Worm (Caenorhabditis elegans) whole organism, L3 larva: ENCODE measurements around the gene viro-2.

Experiments used
- R02D3.7 ChIP-seq: fragments of 150-350 bp; optimal IDR thresholded peaks from 2 replicates; lab custom pipeline; 2014; ENCODE audit warnings: missing biosample characterization, missing genetic modification characterization
- ZK546.5 ChIP-seq: sonication (generic microtip); optimal IDR thresholded peaks from 2 replicates; lab custom pipeline; 2017; ENCODE audit warnings: missing biosample characterization, missing genetic modification characterization
- aly-2 ChIP-seq: fragments of 150-350 bp; optimal IDR thresholded peaks from 2 replicates; lab custom pipeline; 2014; ENCODE audit warnings: missing biosample characterization, missing genetic modification characterization
- ama-1 ChIP-seq: fragments of 150-350 bp; optimal IDR thresholded peaks from 2 replicates; lab custom pipeline; 2018
- ceh-16 ChIP-seq: sonication (generic microtip); optimal IDR thresholded peaks from 2 replicates; lab custom pipeline; 2017; ENCODE audit warnings: missing biosample characterization, missing genetic modification characterization
- ceh-28 ChIP-seq: fragments of 150-350 bp; optimal IDR thresholded peaks from 2 replicates; lab custom pipeline; 2014; ENCODE audit warnings: missing biosample characterization, missing genetic modification reagents, missing genetic modification characterization
- ceh-82 ChIP-seq: fragments of 150-350 bp; optimal IDR thresholded peaks from 2 replicates; lab custom pipeline; 2014; ENCODE audit warnings: missing biosample characterization, missing genetic modification characterization
- ceh-9 ChIP-seq: sonication (generic microtip); optimal IDR thresholded peaks from 2 replicates; lab custom pipeline; 2018; ENCODE audit warnings: missing biosample characterization, missing genetic modification characterization
- daf-12 ChIP-seq: fragments of 150-350 bp; optimal IDR thresholded peaks from 2 replicates; lab custom pipeline; 2014; ENCODE audit warnings: missing biosample characterization, missing genetic modification reagents, missing genetic modification characterization
- egl-27 ChIP-seq: sonication (generic microtip); optimal IDR thresholded peaks from 4 replicates; lab custom pipeline; 2017; ENCODE audit warnings: missing biosample characterization, missing genetic modification reagents, missing genetic modification characterization
- egl-5 ChIP-seq: fragments of 150-350 bp; optimal IDR thresholded peaks from 2 replicates; lab custom pipeline; 2017; ENCODE audit warnings: missing biosample characterization, missing genetic modification reagents, missing genetic modification characterization, inconsistent platforms
- elt-1 ChIP-seq: fragments of 150-350 bp; optimal IDR thresholded peaks from 2 replicates; lab custom pipeline; 2014; ENCODE audit warnings: missing biosample characterization, missing genetic modification characterization
- elt-2 ChIP-seq: sonication (generic microtip); optimal IDR thresholded peaks from 2 replicates; lab custom pipeline; 2016; ENCODE audit warnings: missing genetic modification reagents, mild to moderate bottlenecking, missing genetic modification characterization, missing compliant biosample characterization
- elt-3 ChIP-seq, 3 experiments: fragments of 150-350 bp in 1 of 3; sonication (generic microtip) in 2 of 3; optimal IDR thresholded peaks; 2 replicates in 2 of 3; 4 replicates in 1 of 3; lab custom pipeline; 2014 to 2017; ENCODE audit warnings: missing biosample characterization in 3 of 3, missing genetic modification characterization in 3 of 3
- eor-1 ChIP-seq, 2 experiments: fragments of 150-350 bp; optimal IDR thresholded peaks; 2 replicates each; lab custom pipeline; 2014 to 2018; ENCODE audit warnings: missing biosample characterization in 2 of 2, missing genetic modification characterization in 2 of 2
- fkh-10 ChIP-seq: sonication (generic microtip); optimal IDR thresholded peaks from 2 replicates; lab custom pipeline; 2017; ENCODE audit warnings: missing biosample characterization, missing genetic modification reagents, missing genetic modification characterization
- fkh-2 ChIP-seq: fragments of 150-350 bp; optimal IDR thresholded peaks from 2 replicates; lab custom pipeline; 2014; ENCODE audit warnings: missing biosample characterization, missing genetic modification reagents, missing genetic modification characterization
- fos-1 ChIP-seq: fragments of 150-350 bp; optimal IDR thresholded peaks from 2 replicates; lab custom pipeline; 2014; ENCODE audit warnings: missing biosample characterization, missing genetic modification characterization
- hmg-11 ChIP-seq: sonication (generic microtip); optimal IDR thresholded peaks from 2 replicates; lab custom pipeline; 2016; ENCODE audit warnings: missing genetic modification characterization, missing compliant biosample characterization
- jun-1 ChIP-seq: fragments of 150-350 bp; optimal IDR thresholded peaks from 2 replicates; lab custom pipeline; 2014; ENCODE audit warnings: missing biosample characterization, missing genetic modification reagents, missing genetic modification characterization
- lin-15B ChIP-seq: fragments of 150-350 bp; optimal IDR thresholded peaks from 2 replicates; lab custom pipeline; 2014; ENCODE audit warnings: missing biosample characterization, missing genetic modification characterization
- lin-39 ChIP-seq: fragments of 150-350 bp; optimal IDR thresholded peaks from 2 replicates; lab custom pipeline; 2018; ENCODE audit warnings: missing biosample characterization, missing genetic modification reagents, missing genetic modification characterization
- lsy-12 ChIP-seq: sonication (generic microtip); optimal IDR thresholded peaks from 2 replicates; lab custom pipeline; 2016; ENCODE audit warnings: mild to moderate bottlenecking, missing genetic modification characterization, missing compliant biosample characterization
- mdl-1 ChIP-seq: fragments of 150-350 bp; optimal IDR thresholded peaks from 2 replicates; lab custom pipeline; 2014; ENCODE audit warnings: missing biosample characterization, missing genetic modification characterization
- mml-1 ChIP-seq: fragments of 150-350 bp; sonication (generic microtip); optimal IDR thresholded peaks from 3 replicates; lab custom pipeline; 2014; ENCODE audit warnings: missing biosample characterization, missing genetic modification characterization
- nfya-1 ChIP-seq: sonication (generic microtip); optimal IDR thresholded peaks from 2 replicates; lab custom pipeline; 2017; ENCODE audit warnings: missing genetic modification characterization, mild to moderate bottlenecking, missing compliant biosample characterization, antibody characterized with exemption, moderate library complexity; ENCODE audit not compliant: insufficient read depth
- nhr-11 ChIP-seq: fragments of 150-350 bp; optimal IDR thresholded peaks from 2 replicates; lab custom pipeline; 2014; ENCODE audit warnings: missing biosample characterization, missing genetic modification characterization
- nhr-12 ChIP-seq: fragments of 150-350 bp; optimal IDR thresholded peaks from 2 replicates; lab custom pipeline; 2014; ENCODE audit warnings: missing biosample characterization, missing genetic modification characterization
- nhr-23 ChIP-seq: fragments of 150-350 bp; optimal IDR thresholded peaks from 2 replicates; lab custom pipeline; 2014; ENCODE audit warnings: missing biosample characterization, missing genetic modification reagents, missing genetic modification characterization
- nhr-237 ChIP-seq: fragments of 150-350 bp; optimal IDR thresholded peaks from 2 replicates; lab custom pipeline; 2014; ENCODE audit warnings: missing biosample characterization, missing genetic modification characterization
- nhr-25 ChIP-seq: sonication (generic microtip); optimal IDR thresholded peaks from 2 replicates; lab custom pipeline; 2017; ENCODE audit warnings: missing biosample characterization, missing genetic modification characterization
- nhr-28 ChIP-seq: fragments of 150-350 bp; optimal IDR thresholded peaks from 2 replicates; lab custom pipeline; 2014; ENCODE audit warnings: missing biosample characterization, missing genetic modification characterization
- nhr-43 ChIP-seq: sonication (generic microtip); optimal IDR thresholded peaks from 2 replicates; lab custom pipeline; 2016; ENCODE audit warnings: mild to moderate bottlenecking, missing genetic modification characterization, missing compliant biosample characterization; ENCODE audit not compliant: poor library complexity, severe bottlenecking
- nhr-67 ChIP-seq: fragments of 150-350 bp; optimal IDR thresholded peaks from 2 replicates; lab custom pipeline; 2014; ENCODE audit warnings: missing biosample characterization, missing genetic modification characterization
- nhr-76 ChIP-seq: fragments of 150-350 bp; sonication (generic microtip); optimal IDR thresholded peaks from 5 replicates; lab custom pipeline; 2014; ENCODE audit warnings: missing biosample characterization, missing genetic modification characterization
- nhr-77 ChIP-seq: fragments of 150-350 bp; optimal IDR thresholded peaks from 2 replicates; lab custom pipeline; 2014; ENCODE audit warnings: missing biosample characterization, missing genetic modification characterization
- pha-4 ChIP-seq: fragments of 150-350 bp; optimal IDR thresholded peaks from 2 replicates; lab custom pipeline; 2014; ENCODE audit warnings: missing biosample characterization, missing genetic modification reagents, missing genetic modification characterization
- pqm-1 ChIP-seq: fragments of 150-350 bp; optimal IDR thresholded peaks from 2 replicates; lab custom pipeline; 2017; ENCODE audit warnings: missing biosample characterization, missing genetic modification characterization, inconsistent platforms
- sea-2 ChIP-seq: fragments of 150-350 bp; sonication (generic microtip); optimal IDR thresholded peaks from 4 replicates; lab custom pipeline; 2014; ENCODE audit warnings: missing biosample characterization, missing genetic modification reagents, missing genetic modification characterization
- skn-1 ChIP-seq: fragments of 150-350 bp; optimal IDR thresholded peaks from 2 replicates; lab custom pipeline; 2014; ENCODE audit warnings: missing biosample characterization, missing genetic modification characterization
- snpc-4 ChIP-seq: fragments of 150-350 bp; optimal IDR thresholded peaks from 2 replicates; lab custom pipeline; 2014; ENCODE audit warnings: missing biosample characterization, missing genetic modification characterization
- tbx-2 ChIP-seq: sonication (generic microtip); optimal IDR thresholded peaks from 2 replicates; lab custom pipeline; 2016; ENCODE audit warnings: mild to moderate bottlenecking, missing genetic modification characterization, missing compliant biosample characterization
- unc-39 ChIP-seq: sonication (generic microtip); optimal IDR thresholded peaks from 4 replicates; lab custom pipeline; 2017; ENCODE audit warnings: missing biosample characterization, missing genetic modification characterization
- unc-62 ChIP-seq: fragments of 150-350 bp; sonication (generic microtip); optimal IDR thresholded peaks from 4 replicates; lab custom pipeline; 2014; ENCODE audit warnings: missing biosample characterization, missing genetic modification reagents, missing genetic modification characterization
- zag-1 ChIP-seq: fragments of 150-350 bp; optimal IDR thresholded peaks from 2 replicates; lab custom pipeline; 2014; ENCODE audit warnings: missing biosample characterization, missing genetic modification characterization
- ztf-11 ChIP-seq: fragments of 150-350 bp; optimal IDR thresholded peaks from 2 replicates; lab custom pipeline; 2014; ENCODE audit warnings: missing biosample characterization, missing genetic modification characterization
- ztf-4 ChIP-seq: fragments of 150-350 bp; optimal IDR thresholded peaks from 2 replicates; lab custom pipeline; 2014; ENCODE audit warnings: missing biosample characterization, missing genetic modification characterization

viro-2 gene

ce11 chrIII:7154526-7154925 lies 25.8 kb downstream of the viro-2 start:
- TF ChIP-seq ceh-28 (tag; lab: Kevin White, UChicago), result no peak
- TF ChIP-seq daf-12 (tag; lab: Kevin White, UChicago), result no peak
- no peak for TF ChIP-seq ceh-82 (tag; lab: Kevin White, UChicago)
- peak; percentile 30 for TF ChIP-seq elt-2 (tag; lab: Kevin White, UChicago)
- TF ChIP-seq jun-1 (tag; lab: Kevin White, UChicago), result peak; percentile 16
- no peak for TF ChIP-seq nhr-67 (tag; lab: Kevin White, UChicago)

- TF ChIP-seq fkh-10 (GFP tag; lab: Kevin White, UChicago) (peak; percentile 98), mml-1 (tag; lab: Kevin White, UChicago) (no peak), nfya-1 (tag; lab: Kevin White, UChicago) (peak; percentile 94), ztf-4 (tag; lab: Kevin White, UChicago) (no peak), lin-39 (tag; lab: Kevin White, UChicago) (peak; percentile 67), ama-1 (lab: Kevin White, UChicago) (peak; percentile 79), elt-2 (tag; lab: Kevin White, UChicago) (peak; percentile 83), nhr-67 (tag; lab: Kevin White, UChicago) (peak; percentile 15), elt-1 (tag; lab: Kevin White, UChicago) (peak; percentile 40), nhr-28 (tag; lab: Kevin White, UChicago) (no peak), nhr-25 (tag; lab: Kevin White, UChicago) (peak; percentile 87), R02D3.7 (tag; lab: Kevin White, UChicago) (peak; percentile 75), zag-1 (tag; lab: Kevin White, UChicago) (peak; percentile 81), ZK546.5 (tag; lab: Kevin White, UChicago) (peak; percentile 17), nhr-77 (peak; percentile 69), ztf-11 (tag; lab: Kevin White, UChicago) (no peak), fkh-2 (no peak), ceh-9 (tag; lab: Kevin White, UChicago) (no peak), snpc-4 (peak; percentile 88), fos-1 (tag; lab: Kevin White, UChicago) (peak; percentile 34), elt-3 (tag; optimal IDR thresholded peaks at IDR 0.05; lab: Kevin White, UChicago) (no peak), nhr-76 (no peak), nhr-43 (tag; lab: Kevin White, UChicago) (peak; percentile 80), pha-4 (peak; percentile 92), ceh-16 (tag; lab: Kevin White, UChicago) (no peak), skn-1 (tag; lab: Kevin White, UChicago) (peak; percentile 78), lin-15B (tag; lab: Kevin White, UChicago) (peak; percentile 74), unc-62 (GFP tag; lab: Kevin White, UChicago) (peak; percentile 69), hmg-11 (tag; lab: Kevin White, UChicago) (peak; percentile 92), eor-1 (tag; optimal IDR thresholded peaks at IDR 0.05; lab: Kevin White, UChicago) (no peak), egl-5 (tag; lab: Kevin White, UChicago) (peak; percentile 85), sea-2 (peak; percentile 13), pqm-1 (tag; lab: Kevin White, UChicago) (peak; percentile 47), nhr-12 (tag; lab: Kevin White, UChicago) (no peak), nhr-237 (tag; lab: Kevin White, UChicago) (no peak), nhr-11 (tag; lab: Kevin White, UChicago) (peak; percentile 74), nhr-23 (peak; percentile 85), jun-1 (tag; lab: Kevin White, UChicago) (peak; percentile 89), aly-2 (no peak), egl-27 (tag; lab: Kevin White, UChicago) (peak; percentile 97), mdl-1 (tag; lab: Kevin White, UChicago) (peak; percentile 98), unc-39 (no peak), lsy-12 (tag; lab: Kevin White, UChicago) (peak; percentile 87), tbx-2 (tag; lab: Kevin White, UChicago) (peak; percentile 79), ceh-28 (tag; lab: Kevin White, UChicago) (peak; percentile 89), daf-12 (tag; lab: Kevin White, UChicago) (no peak), ceh-82 (tag; lab: Kevin White, UChicago) (peak; percentile 52)
These were observed 26.9 kb downstream of the viro-2 start for ce11 chrIII:7155631-7156030.
